Fruit fly (Drosophila melanogaster) ovary, adult (tissue): Measurements from ENCODE around the gene ABCB7.

Experiments used
- CG17801 ChIP-seq: fragments of 200-800 bp; optimal IDR thresholded peaks from 2 replicates; lab custom pipeline; 2019; ENCODE audit warnings: missing biosample characterization, mild to moderate bottlenecking, missing genetic modification characterization, moderate library complexity; ENCODE audit not compliant: partially characterized antibody

ABCB7 gene

DNA sequence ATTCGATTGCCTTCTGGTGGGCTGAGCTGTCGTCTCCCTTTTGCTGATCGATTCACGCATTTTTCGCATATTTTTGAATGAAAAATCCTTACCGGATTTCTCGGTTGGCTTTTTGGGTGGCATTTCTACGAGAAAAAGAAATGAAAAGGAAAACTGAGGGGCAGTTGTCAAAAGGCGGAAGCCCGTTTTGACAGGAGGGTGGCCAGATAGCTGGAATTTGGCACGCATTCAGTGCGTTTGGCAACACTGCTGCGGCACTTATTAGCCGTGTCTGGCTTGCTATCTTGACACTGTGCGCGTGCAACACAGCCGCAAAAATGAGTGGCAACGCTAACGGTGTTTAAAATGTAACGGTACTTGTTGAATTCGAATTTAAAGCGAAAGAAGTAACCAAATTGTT, 50.3 kb downstream of the ABCB7 start, which contains the start of gene RpL23A:
Gene RpL23A (minus strand): TSS at position 151 of the 400 bp plus-strand sequence.
- peak; percentile 87 for TF ChIP-seq CG17801 (GFP tag; lab: Kevin White, UChicago)

DNA sequence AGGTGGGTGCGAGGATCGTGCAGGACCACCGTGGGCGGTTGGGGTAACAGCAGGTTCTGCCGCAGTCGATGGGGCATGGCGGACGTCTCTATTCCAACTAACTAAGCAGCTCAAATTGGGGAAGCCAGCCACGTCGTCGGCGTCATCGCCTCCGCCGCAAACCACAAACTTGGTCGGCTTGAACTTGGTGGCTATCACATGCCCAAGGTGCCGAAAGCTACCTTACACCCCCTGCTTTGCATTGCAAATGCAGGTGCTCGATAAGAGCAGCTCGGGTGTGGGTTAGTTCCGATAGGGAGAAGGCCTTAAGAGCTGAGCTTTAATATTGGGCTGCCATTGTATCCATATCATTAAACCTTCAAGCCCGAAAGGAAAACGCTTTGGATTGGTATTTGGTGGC, 51.8 kb downstream of the ABCB7 start, which contains the start of gene RabX5:
Gene RabX5 (minus strand): TSS at position 101 of the 400 bp plus-strand sequence.
- no peak for TF ChIP-seq CG17801 (GFP tag; lab: Kevin White, UChicago)

DNA sequence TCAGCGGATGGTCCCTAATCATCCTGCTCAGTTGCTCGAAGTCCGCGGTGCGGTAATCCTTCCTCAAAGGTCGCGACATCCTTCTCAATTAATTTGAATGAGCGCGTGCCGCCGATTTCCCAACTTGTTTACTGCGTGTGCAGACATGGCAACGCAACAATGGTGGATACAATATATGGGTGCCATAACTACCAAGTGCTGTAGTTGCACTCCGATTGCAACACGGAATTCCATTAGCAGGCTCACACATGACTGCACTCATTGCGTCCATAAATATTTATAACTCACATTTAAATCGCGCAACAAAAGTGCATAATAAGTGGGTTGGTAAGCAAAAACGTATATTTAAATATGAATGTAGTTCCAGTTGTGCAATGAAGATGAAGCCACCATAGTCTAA, 54.4 kb downstream of the ABCB7 start, which contains the start of gene CG13930:
Gene CG13930 (minus strand): TSS at position 101 of the 400 bp plus-strand sequence.
- TF ChIP-seq CG17801 (GFP tag; lab: Kevin White, UChicago) = no peak
